Worm (Caenorhabditis elegans): ENCODE results near the gene C53D6.10.
A peak's percentile ranks its signal among the peaks of the same experiment; 100 is the strongest.

Gene C53D6.10

DNA sequence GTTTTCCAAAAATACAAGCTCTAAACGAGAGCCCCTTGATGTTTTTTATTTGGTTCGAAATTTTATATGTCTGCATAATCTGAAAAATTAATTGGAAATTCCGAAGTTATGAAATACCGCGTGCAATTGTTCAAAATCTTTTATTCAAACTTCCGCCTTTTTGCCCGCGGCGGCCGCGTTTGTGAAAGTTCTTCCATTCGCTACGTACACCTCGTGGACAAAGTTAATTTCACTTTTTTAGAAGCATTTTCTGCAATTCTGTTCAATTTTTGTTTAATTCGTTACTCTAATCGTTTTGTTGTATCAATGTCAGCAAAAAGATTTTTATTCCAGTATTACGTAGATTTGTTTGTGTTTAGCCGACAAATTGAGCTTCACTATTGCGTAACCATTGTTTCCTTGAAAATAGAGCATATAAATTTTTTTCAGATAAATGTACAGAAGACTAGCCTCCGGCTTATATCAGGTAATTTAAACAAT lies 40.0 kb upstream of the C53D6.10 start, which contains the start of gene mppb-1:
Gene mppb-1 (plus strand): TSS at position 430 of the 480 bp plus-strand sequence.
- peak; percentile 36 for TF ChIP-seq nhr-237 (tag; optimal IDR thresholded peaks at IDR 0.05)
- no peak for TF ChIP-seq nhr-76 (tag; optimal IDR thresholded peaks at IDR 0.05)
- TF ChIP-seq ces-1 (GFP tag; optimal IDR thresholded peaks at IDR 0.05), result no peak
- no peak for TF ChIP-seq sem-2 (GFP tag; optimal IDR thresholded peaks at IDR 0.05)
- no peak for TF ChIP-seq snpc-4 (tag; optimal IDR thresholded peaks at IDR 0.05)
- peak; percentile 54 for TF ChIP-seq lsy-2 (tag; optimal IDR thresholded peaks at IDR 0.05)
- TF ChIP-seq bed-3 (GFP tag; optimal IDR thresholded peaks at IDR 0.05), result no peak
- peak; percentile 13 for TF ChIP-seq unc-120 (tag; optimal IDR thresholded peaks at IDR 0.05; ENCODE audit: poor library complexity, severe bottlenecking)
- TF ChIP-seq unc-39 (tag; optimal IDR thresholded peaks at IDR 0.05), result no peak
- peak; percentile 80 for TF ChIP-seq blmp-1 (tag; optimal IDR thresholded peaks at IDR 0.05)
- TF ChIP-seq zip-8 (tag; optimal IDR thresholded peaks at IDR 0.05), result peak; percentile 79
- TF ChIP-seq ceh-83 (GFP tag; optimal IDR thresholded peaks at IDR 0.05), result no peak
- peak; percentile 44 for TF ChIP-seq mep-1 (tag; optimal IDR thresholded peaks at IDR 0.05)
- no peak for TF ChIP-seq ztf-11 (tag; optimal IDR thresholded peaks at IDR 0.05)
- TF ChIP-seq ham-2 (GFP tag; optimal IDR thresholded peaks at IDR 0.05), result no peak
- peak; percentile 30 for TF ChIP-seq sptf-1 (tag; optimal IDR thresholded peaks at IDR 0.05)
- TF ChIP-seq flh-1 (GFP tag; optimal IDR thresholded peaks at IDR 0.05), result no peak
- TF ChIP-seq drap-1 (GFP tag; optimal IDR thresholded peaks at IDR 0.05), result peak; percentile 10

DNA sequence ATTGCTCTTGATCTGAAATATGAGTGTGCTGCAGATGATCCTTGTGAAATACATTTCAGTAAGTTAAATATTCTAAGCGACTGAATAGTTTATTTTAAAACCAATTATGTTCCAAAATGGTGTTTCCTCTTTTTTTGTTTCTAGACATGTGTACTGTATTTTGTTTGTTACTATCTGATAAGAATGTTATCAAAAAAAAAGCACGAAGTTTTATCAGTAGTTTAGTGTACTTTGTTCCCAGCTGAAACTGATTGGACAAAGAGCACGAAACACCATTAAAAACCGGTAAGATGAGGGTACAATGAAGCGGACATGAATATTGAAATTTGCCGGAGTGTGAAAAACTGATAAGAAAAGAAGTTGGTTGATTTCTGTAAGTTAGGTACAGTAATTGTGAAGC lies 35.9 kb upstream of the C53D6.10 start:
- TF ChIP-seq lsy-2 (tag; optimal IDR thresholded peaks at IDR 0.05) (no peak), ceh-43 (GFP tag; optimal IDR thresholded peaks at IDR 0.05) (no peak), mab-5 (tag; optimal IDR thresholded peaks at IDR 0.05) (no peak), mep-1 (tag; optimal IDR thresholded peaks at IDR 0.05) (no peak), lin-13 (tag; optimal IDR thresholded peaks at IDR 0.05) (no peak), zip-8 (tag; optimal IDR thresholded peaks at IDR 0.05) (no peak), cnd-1 (tag; optimal IDR thresholded peaks at IDR 0.05) (no peak), ces-1 (GFP tag; optimal IDR thresholded peaks at IDR 0.05) (no peak), ceh-83 (GFP tag; optimal IDR thresholded peaks at IDR 0.05) (no peak), tbx-8 (GFP tag; optimal IDR thresholded peaks at IDR 0.05) (no peak), sem-2 (GFP tag; optimal IDR thresholded peaks at IDR 0.05) (no peak), unc-39 (tag; optimal IDR thresholded peaks at IDR 0.05) (no peak), elt-3 (tag; optimal IDR thresholded peaks at IDR 0.05) (no peak), drap-1 (GFP tag; optimal IDR thresholded peaks at IDR 0.05) (no peak), hlh-1 (tag; optimal IDR thresholded peaks at IDR 0.05) (no peak)

ce11 chrIV:9069703-9070102 lies 35.5 kb upstream of the C53D6.10 start, which contains the start of gene nhr-11:
nhr-11 (plus strand) TSS chrIV:9070003.
- TF ChIP-seq bed-3 (GFP tag; optimal IDR thresholded peaks at IDR 0.05), result no peak
- TF ChIP-seq unc-62 (GFP tag; optimal IDR thresholded peaks at IDR 0.05), result no peak
- TF ChIP-seq elt-3 (tag; optimal IDR thresholded peaks at IDR 0.05), result no peak
- TF ChIP-seq mls-2 (tag; optimal IDR thresholded peaks at IDR 0.05), result no peak
- TF ChIP-seq ceh-83 (GFP tag; optimal IDR thresholded peaks at IDR 0.05), result no peak
- no peak for TF ChIP-seq mep-1 (tag; optimal IDR thresholded peaks at IDR 0.05)
- TF ChIP-seq tbx-8 (GFP tag; optimal IDR thresholded peaks at IDR 0.05), result no peak
- no peak for TF ChIP-seq cnd-1 (tag; optimal IDR thresholded peaks at IDR 0.05)
- TF ChIP-seq lin-13 (tag; optimal IDR thresholded peaks at IDR 0.05), result no peak

- TF ChIP-seq zip-8 (tag; optimal IDR thresholded peaks at IDR 0.05), result peak; percentile 58
Observed at ce11 chrIV:9067277-9068197, 33.3 kb upstream of the C53D6.10 start.

ce11 chrIV:9063518-9063917 lies 29.3 kb upstream of the C53D6.10 start:
- TF ChIP-seq ham-2 (GFP tag; optimal IDR thresholded peaks at IDR 0.05) (no peak), nhr-76 (tag; optimal IDR thresholded peaks at IDR 0.05) (no peak), lsy-2 (tag; optimal IDR thresholded peaks at IDR 0.05) (no peak), zip-8 (tag; optimal IDR thresholded peaks at IDR 0.05) (no peak), unc-120 (tag; optimal IDR thresholded peaks at IDR 0.05; ENCODE audit: poor library complexity, severe bottlenecking) (no peak), unc-62 (GFP tag; optimal IDR thresholded peaks at IDR 0.05) (no peak), snpc-4 (tag; optimal IDR thresholded peaks at IDR 0.05) (no peak)

Data from whole organism, mixed stage, embryonic.